Worm (Caenorhabditis elegans): ENCODE data around the gene tnt-3.

DNA sequence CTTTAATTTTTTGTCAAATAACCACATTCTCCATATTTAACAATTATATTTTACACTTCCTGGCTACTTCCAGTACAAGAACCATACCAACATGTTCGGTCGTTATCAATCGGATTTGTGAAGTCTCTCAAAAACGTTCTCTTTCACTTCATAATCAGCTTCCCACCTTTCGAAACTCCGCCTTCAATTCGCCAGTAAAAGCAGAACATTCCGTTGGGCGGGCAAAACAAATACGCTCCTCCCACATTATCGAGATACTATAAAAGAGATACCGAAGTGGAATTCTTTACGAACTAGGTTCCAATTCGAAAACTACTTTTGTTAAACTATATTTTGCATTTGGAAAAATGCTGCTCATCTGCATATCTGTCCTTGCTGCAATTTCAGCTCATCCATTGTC, 14.4 kb downstream of the tnt-3 start, which contains the start of gene zig-3:
- no peak for TF ChIP-seq ama-1 (optimal IDR thresholded peaks at IDR 0.05)
- TF ChIP-seq F13C5.2 (tag; optimal IDR thresholded peaks at IDR 0.05) = no peak
- no peak for TF ChIP-seq tbx-11 (GFP tag; IDR thresholded peaks at IDR 0.05)
- no peak for TF ChIP-seq scrt-1 (GFP tag; IDR thresholded peaks at IDR 0.05)
- no peak for TF ChIP-seq aly-1 (tag; optimal IDR thresholded peaks at IDR 0.05)
- TF ChIP-seq hmg-4 (GFP tag; optimal IDR thresholded peaks at IDR 0.05) = no peak
- no peak for TF ChIP-seq tbx-37 (GFP tag; conservative IDR thresholded peaks at IDR 0.05)
- no peak for TF ChIP-seq B0310.2 (tag; optimal IDR thresholded peaks at IDR 0.05)

All from whole organism, early embryonic.